Worm (Caenorhabditis elegans) whole organism, young adult: ENCODE results near the gene T27E7.4.

Experiments used
- B0035.1 ChIP-seq: sonication (generic microtip); optimal IDR thresholded peaks from 2 replicates; lab custom pipeline; 2016; ENCODE audit warnings: missing genetic modification characterization, mild to moderate bottlenecking, missing compliant biosample characterization, missing genotype, missing genetic modification reagents
- bed-1 ChIP-seq: fragments of 200-800 bp; sonication (Bioruptor generic); IDR thresholded peaks from 2 replicates; pipeline ENCODE4 v1.3.6; 2022; ENCODE audit warnings: missing genetic modification reagents, missing genetic modification characterization, missing compliant biosample characterization
- fkh-3 ChIP-seq: sonication (generic microtip); optimal IDR thresholded peaks from 2 replicates; lab custom pipeline; 2016; ENCODE audit warnings: mild to moderate bottlenecking, missing genetic modification characterization, missing compliant biosample characterization
- hmg-20 ChIP-seq: fragments of 200-800 bp; sonication (Bioruptor generic); IDR thresholded peaks from 2 replicates; pipeline ENCODE4 v1.3.6; 2022; ENCODE audit warnings: missing genetic modification reagents, missing genetic modification characterization, missing compliant biosample characterization
- nhr-179 ChIP-seq: sonication (generic microtip); optimal IDR thresholded peaks from 2 replicates; lab custom pipeline; 2016; ENCODE audit warnings: mild to moderate bottlenecking, missing genetic modification characterization, missing compliant biosample characterization
- nhr-80 ChIP-seq: sonication (generic microtip); optimal IDR thresholded peaks from 2 replicates; lab custom pipeline; 2016; ENCODE audit warnings: missing genetic modification characterization, missing compliant biosample characterization
- repo-1 ChIP-seq: sonication (generic microtip); optimal IDR thresholded peaks from 2 replicates; lab custom pipeline; 2017; ENCODE audit warnings: mild to moderate bottlenecking, missing genetic modification characterization, missing compliant biosample characterization
- unc-130 ChIP-seq: sonication (generic microtip); optimal IDR thresholded peaks from 2 replicates; lab custom pipeline; 2016; ENCODE audit warnings: missing genetic modification reagents, missing genetic modification characterization, missing compliant biosample characterization
- zfh-2 ChIP-seq: fragments of 200-800 bp; sonication (Bioruptor generic); conservative IDR thresholded peaks from 2 replicates; pipeline ENCODE4 v1.3.6; 2022; ENCODE audit warnings: missing genetic modification reagents, missing genetic modification characterization, missing compliant biosample characterization

DNA sequence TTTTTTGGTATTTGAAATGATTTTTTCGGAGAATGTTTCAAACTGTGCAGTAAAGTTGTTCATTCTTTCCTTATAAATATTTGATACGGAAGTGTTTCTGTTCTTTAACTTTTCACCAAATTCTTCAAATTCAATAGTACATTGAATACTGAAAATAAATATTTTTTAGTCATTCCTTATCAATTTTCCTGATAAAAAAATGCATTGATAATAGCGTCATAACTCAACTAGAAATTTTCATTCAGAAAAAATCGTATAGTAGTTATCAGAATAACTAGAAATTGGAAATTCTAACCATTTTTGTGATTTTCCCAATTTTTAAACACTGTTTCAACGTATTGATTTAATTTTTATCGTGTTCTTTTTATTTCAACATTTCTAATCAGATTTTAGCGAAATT lies 24.4 kb upstream of the T27E7.4 start:
- TF ChIP-seq nhr-179 (tag; lab: Kevin White, UChicago) (no peak), repo-1 (tag; lab: Kevin White, UChicago) (no peak), fkh-3 (no peak), B0035.1 (no peak), hmg-20 (GFP tag; lab: Robert Waterston, UW) (no peak), bed-1 (GFP tag; lab: Robert Waterston, UW) (no peak), nhr-80 (no peak), zfh-2 (GFP tag; lab: Robert Waterston, UW) (no peak), unc-130 (GFP tag; lab: Kevin White, UChicago) (no peak)
